Worm (Caenorhabditis elegans) whole organism, early embryonic: ENCODE data around the gene glr-8.

Source experiments
- B0310.2 ChIP-seq: sonication (generic microtip); optimal IDR thresholded peaks from 2 replicates; lab custom pipeline; 2016; ENCODE audit warnings: mild to moderate bottlenecking, missing genetic modification characterization, missing compliant biosample characterization
- F13C5.2 ChIP-seq: sonication (generic microtip); optimal IDR thresholded peaks from 2 replicates; lab custom pipeline; 2017; ENCODE audit warnings: mild to moderate bottlenecking, missing genetic modification characterization, inconsistent platforms, missing compliant biosample characterization
- aly-1 ChIP-seq: sonication (generic microtip); optimal IDR thresholded peaks from 2 replicates; lab custom pipeline; 2016; ENCODE audit warnings: missing genetic modification characterization, missing compliant biosample characterization
- ama-1 ChIP-seq: fragments of 150-350 bp; optimal IDR thresholded peaks from 2 replicates; lab custom pipeline; 2014
- ceh-13 ChIP-seq: fragments of 200-800 bp; sonication (Bioruptor generic); optimal IDR thresholded peaks from 2 replicates; lab custom pipeline; 2018; ENCODE audit warnings: mild to moderate bottlenecking, missing genetic modification characterization, missing compliant biosample characterization
- ceh-36 ChIP-seq: sonication (generic microtip); optimal IDR thresholded peaks from 2 replicates; lab custom pipeline; 2016; ENCODE audit warnings: missing genetic modification characterization, inconsistent platforms, missing compliant biosample characterization
- ets-7 ChIP-seq: sonication (generic microtip); optimal IDR thresholded peaks from 2 replicates; lab custom pipeline; 2016; ENCODE audit warnings: missing genotype, missing genetic modification characterization, missing compliant biosample characterization
- flt-1 ChIP-seq: fragments of 200-800 bp; sonication (Bioruptor generic); IDR thresholded peaks from 2 replicates; pipeline ENCODE4 v1.3.6; 2022; ENCODE audit warnings: missing genetic modification characterization, missing compliant biosample characterization
- hmbx-1 ChIP-seq: sonication (generic microtip); optimal IDR thresholded peaks from 2 replicates; lab custom pipeline; 2016; ENCODE audit warnings: mild to moderate bottlenecking, missing genetic modification characterization, missing compliant biosample characterization
- hmg-4 ChIP-seq: fragments of 200-800 bp; sonication (Bioruptor generic); optimal IDR thresholded peaks from 2 replicates; lab custom pipeline; 2018; ENCODE audit warnings: mild to moderate bottlenecking, missing genetic modification characterization, missing compliant biosample characterization
- hnd-1 ChIP-seq: sonication (generic microtip); optimal IDR thresholded peaks from 2 replicates; lab custom pipeline; 2016; ENCODE audit warnings: missing genetic modification characterization, missing compliant biosample characterization
- pes-1 ChIP-seq: fragments of 200-800 bp; sonication (Bioruptor generic); IDR thresholded peaks from 2 replicates; pipeline ENCODE4 v1.3.6; 2022; ENCODE audit warnings: missing genetic modification reagents, missing genetic modification characterization, missing compliant biosample characterization
- scrt-1 ChIP-seq: fragments of 200-800 bp; sonication (Bioruptor generic); IDR thresholded peaks from 2 replicates; pipeline ENCODE4 v1.3.6; 2022; ENCODE audit warnings: missing genetic modification characterization, missing compliant biosample characterization
- sea-1 ChIP-seq: fragments of 200-800 bp; sonication (Bioruptor generic); conservative IDR thresholded peaks from 2 replicates; pipeline ENCODE4 v1.3.6; 2022; ENCODE audit warnings: missing genetic modification characterization, missing compliant biosample characterization
- tbx-11 ChIP-seq: fragments of 200-800 bp; sonication (Bioruptor generic); IDR thresholded peaks from 2 replicates; pipeline ENCODE4 v1.3.6; 2022; ENCODE audit warnings: missing genetic modification characterization, missing compliant biosample characterization
- tbx-37 ChIP-seq: fragments of 200-800 bp; sonication (Bioruptor generic); conservative IDR thresholded peaks from 2 replicates; pipeline ENCODE4 v1.3.6; 2022; ENCODE audit warnings: missing genetic modification reagents, missing genetic modification characterization, missing compliant biosample characterization
- tra-4 ChIP-seq: sonication (generic microtip); optimal IDR thresholded peaks from 2 replicates; lab custom pipeline; 2017; ENCODE audit warnings: missing genetic modification characterization, missing compliant biosample characterization

glr-8 gene

DNA sequence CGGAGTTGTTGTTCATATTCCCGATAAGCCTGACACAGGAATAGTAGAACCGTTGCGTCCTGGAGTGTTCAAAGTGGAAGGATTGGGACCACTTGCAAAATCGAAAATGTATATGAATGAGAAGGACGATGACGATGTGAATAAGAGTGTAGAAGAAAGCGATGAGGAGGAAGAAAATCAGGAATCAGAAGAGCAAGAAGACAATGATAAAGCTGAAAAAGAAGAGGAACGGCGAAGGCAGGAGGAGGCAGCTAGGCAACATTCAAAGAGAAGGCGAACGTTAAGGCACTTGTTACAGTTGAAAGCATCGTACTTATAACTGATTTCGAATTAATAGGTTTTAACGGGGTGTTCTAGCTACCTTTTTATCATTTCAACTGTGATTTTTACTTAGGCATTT lies 37.9 kb downstream of the glr-8 start:
- no peak for TF ChIP-seq tbx-11 (GFP tag; lab: Robert Waterston, UW)
- TF ChIP-seq aly-1 (tag; lab: Kevin White, UChicago), result no peak
- TF ChIP-seq hnd-1 (tag; lab: Kevin White, UChicago), result no peak
- TF ChIP-seq hmbx-1, result no peak
- no peak for TF ChIP-seq pes-1
- no peak for TF ChIP-seq F13C5.2
- no peak for TF ChIP-seq ceh-13 (GFP tag; lab: Kevin White, UChicago)
- TF ChIP-seq sea-1 (GFP tag; lab: Robert Waterston, UW), result no peak

DNA sequence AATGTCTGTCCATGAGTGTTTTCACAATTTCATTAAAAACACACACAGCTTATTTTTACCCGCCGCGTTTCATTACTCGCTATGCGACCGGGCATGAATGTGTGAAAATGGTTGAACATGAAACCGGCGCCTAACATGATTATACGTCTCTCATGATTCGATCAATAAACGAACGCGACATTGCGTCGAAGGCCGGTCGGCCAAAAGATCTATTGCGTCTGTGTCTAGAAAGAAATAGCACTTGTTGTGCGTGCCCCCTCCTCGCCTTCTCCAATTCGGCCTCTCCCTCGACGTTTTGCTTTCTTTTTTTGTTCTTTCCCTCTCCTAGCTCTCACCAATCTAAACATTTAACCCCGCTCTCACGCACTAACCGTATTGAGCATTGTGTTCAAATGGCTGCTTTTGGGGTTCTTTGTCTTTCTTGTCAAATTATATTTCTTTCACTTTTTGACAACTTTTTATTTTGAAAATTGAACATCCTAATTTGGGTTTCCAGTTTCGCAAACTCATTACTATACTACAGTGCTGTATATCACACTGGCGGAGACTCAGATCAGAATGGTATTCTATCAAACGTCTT lies 45.4 kb downstream of the glr-8 start:
- no peak for TF ChIP-seq aly-1 (tag; lab: Kevin White, UChicago)
- TF ChIP-seq B0310.2 (tag; lab: Kevin White, UChicago), result no peak
- TF ChIP-seq ceh-13 (GFP tag; lab: Kevin White, UChicago), result no peak

- TF ChIP-seq aly-1 (tag; lab: Kevin White, UChicago), result no peak
- no peak for TF ChIP-seq tbx-37 (GFP tag; lab: Robert Waterston, UW)
- no peak for TF ChIP-seq B0310.2 (tag; lab: Kevin White, UChicago)
- no peak for TF ChIP-seq scrt-1 (GFP tag; lab: Robert Waterston, UW)
- no peak for TF ChIP-seq hmg-4 (GFP tag; lab: Kevin White, UChicago)
- no peak for TF ChIP-seq tbx-11 (GFP tag; lab: Robert Waterston, UW)
- TF ChIP-seq sea-1 (GFP tag; lab: Robert Waterston, UW), result no peak
- no peak for TF ChIP-seq ets-7 (tag; lab: Kevin White, UChicago)
- no peak for TF ChIP-seq pes-1
- TF ChIP-seq hnd-1 (tag; lab: Kevin White, UChicago), result no peak
- no peak for TF ChIP-seq tra-4
- TF ChIP-seq ceh-36 (tag; lab: Kevin White, UChicago), result no peak
- TF ChIP-seq hmbx-1, result no peak
- no peak for TF ChIP-seq flt-1 (GFP tag; lab: Robert Waterston, UW)
- TF ChIP-seq F13C5.2, result no peak
- TF ChIP-seq ama-1 (lab: Kevin White, UChicago), result no peak
- TF ChIP-seq ceh-13 (GFP tag; lab: Kevin White, UChicago), result no peak
These were observed 45.9 kb downstream of the glr-8 start for ce11 chrX:6551679-6552078.

DNA sequence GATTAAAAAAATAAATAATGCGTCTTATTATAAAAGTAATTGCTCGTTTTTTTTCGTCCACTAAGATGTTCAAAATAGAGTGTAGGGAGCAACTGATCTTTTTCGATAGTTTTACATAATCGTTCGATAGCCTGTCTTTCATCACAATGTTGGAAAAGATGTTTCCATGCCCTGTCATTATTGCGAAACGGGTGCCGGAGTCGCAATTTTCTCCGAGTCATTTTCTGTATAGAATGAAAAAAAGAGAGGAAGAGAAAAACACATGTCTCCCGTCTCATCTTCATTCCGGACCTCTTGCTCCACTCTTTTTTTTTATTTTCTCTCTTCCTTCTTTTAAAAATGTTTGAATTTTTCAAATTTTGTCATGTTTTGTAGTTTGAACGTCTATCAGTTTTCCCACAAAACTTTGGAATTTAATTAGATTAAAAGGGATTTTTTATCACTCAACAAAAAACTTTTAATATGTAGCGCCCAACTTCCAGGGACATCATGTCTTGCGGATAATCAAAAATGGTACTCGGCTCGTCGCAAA lies 47.1 kb downstream of the glr-8 start, which contains the start of gene svh-2:
Gene svh-2 (plus strand): TSS at position 482 of the 532 bp plus-strand sequence.
- TF ChIP-seq pes-1 (no peak), flt-1 (GFP tag; lab: Robert Waterston, UW) (no peak), hmbx-1 (no peak), ama-1 (lab: Kevin White, UChicago) (no peak), ceh-36 (tag; lab: Kevin White, UChicago) (no peak), sea-1 (GFP tag; lab: Robert Waterston, UW) (no peak), scrt-1 (GFP tag; lab: Robert Waterston, UW) (no peak), tbx-11 (GFP tag; lab: Robert Waterston, UW) (no peak), aly-1 (tag; lab: Kevin White, UChicago) (no peak), B0310.2 (tag; lab: Kevin White, UChicago) (no peak), tbx-37 (GFP tag; lab: Robert Waterston, UW) (no peak), hmg-4 (GFP tag; lab: Kevin White, UChicago) (no peak), ets-7 (tag; lab: Kevin White, UChicago) (no peak), F13C5.2 (no peak), hnd-1 (tag; lab: Kevin White, UChicago) (no peak)

DNA sequence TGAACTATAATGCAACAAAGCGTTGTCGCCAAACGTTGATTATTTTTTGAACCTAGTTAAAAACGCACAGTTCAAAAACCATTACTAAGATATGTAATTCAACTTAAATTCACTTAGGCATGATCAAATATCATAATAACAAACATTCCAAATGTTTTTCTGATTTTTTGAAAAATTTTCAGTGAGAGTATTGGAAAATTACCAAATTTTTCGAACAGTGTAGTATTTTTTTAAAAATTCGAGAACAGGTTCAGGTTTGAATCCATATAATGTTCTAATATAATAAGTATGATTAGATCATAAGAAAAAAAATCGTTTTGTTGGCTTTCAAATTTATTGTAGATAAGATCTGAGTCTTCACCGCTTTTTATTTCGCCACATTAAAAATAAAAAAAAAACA lies 47.9 kb downstream of the glr-8 start:
- TF ChIP-seq sea-1 (GFP tag; lab: Robert Waterston, UW) (no peak), flt-1 (GFP tag; lab: Robert Waterston, UW) (no peak), tbx-11 (GFP tag; lab: Robert Waterston, UW) (no peak), aly-1 (tag; lab: Kevin White, UChicago) (no peak), scrt-1 (GFP tag; lab: Robert Waterston, UW) (no peak), hmbx-1 (no peak), F13C5.2 (no peak), tbx-37 (GFP tag; lab: Robert Waterston, UW) (no peak), ceh-13 (GFP tag; lab: Kevin White, UChicago) (no peak), hnd-1 (tag; lab: Kevin White, UChicago) (no peak), tra-4 (no peak), ceh-36 (tag; lab: Kevin White, UChicago) (no peak), ets-7 (tag; lab: Kevin White, UChicago) (no peak), hmg-4 (GFP tag; lab: Kevin White, UChicago) (no peak), B0310.2 (tag; lab: Kevin White, UChicago) (no peak), ama-1 (lab: Kevin White, UChicago) (no peak), pes-1 (no peak)
